Fruit fly (Drosophila melanogaster): Measurements from ENCODE around the gene Wdr82.

Wdr82 gene

dm6 chr2L:8370364-8371326, 3.6 kb upstream of the Wdr82 start, which contains the start of gene CG17292 (continued):
- TF ChIP-seq CG11560 (tag; IDR thresholded peaks at IDR 0.05) (no peak), row (GFP tag; IDR thresholded peaks at IDR 0.05) (peak; percentile 60), lbe (GFP tag; optimal IDR thresholded peaks at IDR 0.05) (no peak), NC2β (GFP tag; optimal IDR thresholded peaks at IDR 0.05) (peak; percentile 32), exex (tag; optimal IDR thresholded peaks at IDR 0.05) (peak; percentile 94), sisA (GFP tag; IDR thresholded peaks at IDR 0.05) (peak; percentile 37), CG9932 (GFP tag; IDR thresholded peaks at IDR 0.05) (peak; percentile 73), sima (GFP tag; optimal IDR thresholded peaks at IDR 0.05) (no peak), CG4617 (GFP tag; optimal IDR thresholded peaks at IDR 0.05; ENCODE audit: borderline replicate concordance) (peak; percentile 23), hbn (GFP tag; IDR thresholded peaks at IDR 0.05; ENCODE audit: partially characterized antibody) (peak; percentile 76), cas (GFP tag; IDR thresholded peaks at IDR 0.05) (peak; percentile 40; the same call in 1 of the 2 replicates), Dad (GFP tag; optimal IDR thresholded peaks at IDR 0.05) (peak; percentile 65), Six4 (GFP tag; optimal IDR thresholded peaks at IDR 0.05) (no peak), ro (GFP tag; IDR thresholded peaks at IDR 0.05) (no peak), CG7372 (GFP tag; IDR thresholded peaks at IDR 0.05) (peak; percentile 43; the same call in 1 of the 2 replicates), CG13287 (GFP tag; IDR thresholded peaks at IDR 0.05; ENCODE audit: partially characterized antibody) (peak; percentile 95), CG6689 (GFP tag; IDR thresholded peaks at IDR 0.05) (peak; percentile 27; the same call in 1 of the 2 replicates), CG9727 (GFP tag; optimal IDR thresholded peaks at IDR 0.05) (peak; percentile 45), CG6854 (GFP tag; optimal IDR thresholded peaks at IDR 0.05) (no peak), CG12769 (tag; optimal IDR thresholded peaks at IDR 0.05) (peak; percentile 75), CG2712 (tag; optimal IDR thresholded peaks at IDR 0.05) (peak; percentile 15), CG10321 (GFP tag; IDR thresholded peaks at IDR 0.05) (0 out of 2 replicates have a peak, but pooled peaks have one; percentile 60), MESR4 (GFP tag; optimal IDR thresholded peaks at IDR 0.05) (peak; percentile 56), CG14710 (tag; optimal IDR thresholded peaks at IDR 0.05) (peak; percentile 14), schlank (tag; optimal IDR thresholded peaks at IDR 0.05) (peak; percentile 52), CG15696 (tag; optimal IDR thresholded peaks at IDR 0.05) (no peak), ato (GFP tag; IDR thresholded peaks at IDR 0.05; ENCODE audit: partially characterized antibody) (peak; percentile 84), Mrtf (GFP tag; IDR thresholded peaks at IDR 0.05) (no peak; the same call in 2 of the 3 replicates), Hr3 (GFP tag; optimal IDR thresholded peaks at IDR 0.05) (no peak), run (tag; optimal IDR thresholded peaks at IDR 0.05) (peak; percentile 66), HLHmδ (GFP tag; optimal IDR thresholded peaks at IDR 0.05) (no peak), rib (GFP tag; IDR thresholded peaks at IDR 0.05) (peak; percentile 92), Nf-YB (GFP tag; optimal IDR thresholded peaks at IDR 0.05) (peak; percentile 94), CG12391 (tag; optimal IDR thresholded peaks at IDR 0.05) (peak; percentile 42), stc (GFP tag; IDR thresholded peaks at IDR 0.05) (0 out of 2 replicates have a peak, but pooled peaks have one; percentile 40), CG11695 (GFP tag; IDR thresholded peaks at IDR 0.05) (peak; percentile 48; the same call in 1 of the 3 replicates), cad (GFP tag; optimal IDR thresholded peaks at IDR 0.05) (no peak), CG13296 (GFP tag; optimal IDR thresholded peaks at IDR 0.05) (peak; percentile 54), unpg (GFP tag; optimal IDR thresholded peaks at IDR 0.05) (peak; percentile 38), CG4854 (GFP tag; optimal IDR thresholded peaks at IDR 0.05) (peak; percentile 37), insv (GFP tag; optimal IDR thresholded peaks at IDR 0.05) (no peak), CG16813 (GFP tag; IDR thresholded peaks at IDR 0.05; ENCODE audit: partially characterized antibody) (peak; percentile 80), da (GFP tag; optimal IDR thresholded peaks at IDR 0.05) (no peak), zen2 (GFP tag; IDR thresholded peaks at IDR 0.05; ENCODE audit: partially characterized antibody) (peak; percentile 82), CG18764 (GFP tag; optimal IDR thresholded peaks at IDR 0.05) (peak; percentile 76), nerfin-1 (tag; optimal IDR thresholded peaks at IDR 0.05) (no peak), CG18619 (GFP tag; optimal IDR thresholded peaks at IDR 0.05) (peak; percentile 61), CG6175 (GFP tag; IDR thresholded peaks at IDR 0.05) (peak; percentile 58; the same call in 2 of the 3 replicates)

Measured in whole organism, embryonic.